Fruit fly (Drosophila melanogaster): ENCODE measurements around the gene hb.
A peak's percentile ranks its signal among the peaks of the same experiment; 100 is the strongest.

Gene hb

DNA sequence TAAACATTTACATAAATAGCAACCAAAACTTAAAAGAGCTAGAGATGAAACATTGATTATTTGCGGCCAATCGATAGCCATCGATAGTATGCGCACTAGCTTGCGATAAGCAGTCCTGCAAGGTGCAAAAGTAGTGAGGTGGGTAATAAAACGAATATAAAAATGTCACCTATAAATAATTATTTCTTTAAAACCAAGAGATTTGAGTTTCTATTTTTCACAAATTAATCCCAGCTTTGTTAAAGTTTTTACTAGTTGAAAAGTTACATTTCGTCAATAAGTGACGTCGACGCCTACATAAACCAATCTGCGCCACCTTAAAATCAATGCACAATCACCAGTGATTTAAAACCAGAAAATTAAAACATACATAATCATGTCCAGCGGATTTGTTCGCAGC, 46.9 kb downstream of the hb start, which contains the start of the genes Mkk4 and SLIRP2 (continued):
- TF ChIP-seq MBD-R2 (GFP tag; IDR thresholded peaks at IDR 0.05) (peak; percentile 100), mam (GFP tag; optimal IDR thresholded peaks at IDR 0.05) (peak; percentile 99), Deaf1 (tag; optimal IDR thresholded peaks at IDR 0.05) (peak; percentile 87), Nf-YA (GFP tag; IDR thresholded peaks at IDR 0.05) (peak; percentile 97), CG8944 (GFP tag; optimal IDR thresholded peaks at IDR 0.05) (peak; percentile 99), CG11696 (GFP tag; IDR thresholded peaks at IDR 0.05) (peak; percentile 96), gem (tag; optimal IDR thresholded peaks at IDR 0.05) (peak; percentile 100), danr (GFP tag; IDR thresholded peaks at IDR 0.05) (peak; percentile 97), Taf1 (GFP tag; IDR thresholded peaks at IDR 0.05) (peak; percentile 98), CG14014 (GFP tag; IDR thresholded peaks at IDR 0.05) (peak; percentile 99), CG15269 (tag; optimal IDR thresholded peaks at IDR 0.05) (peak; percentile 99), Nf-YC (tag; optimal IDR thresholded peaks at IDR 0.05) (peak; percentile 91), chm (GFP tag; IDR thresholded peaks at IDR 0.05) (peak; percentile 99), CG31365 (tag; optimal IDR thresholded peaks at IDR 0.05) (peak; percentile 89), CG3065 (GFP tag; optimal IDR thresholded peaks at IDR 0.05) (peak; percentile 98), bigmax (GFP tag; optimal IDR thresholded peaks at IDR 0.05) (peak; percentile 72), p53 (GFP tag; optimal IDR thresholded peaks at IDR 0.05) (peak; percentile 97), Drgx (GFP tag; IDR thresholded peaks at IDR 0.05) (peak; percentile 98), CG10274 (GFP tag; optimal IDR thresholded peaks at IDR 0.05) (peak; percentile 92), kay (GFP tag; optimal IDR thresholded peaks at IDR 0.05) (peak; percentile 98), Bgb (GFP tag; IDR thresholded peaks at IDR 0.05; ENCODE audit: partially characterized antibody) (peak; percentile 86), Adf1 (GFP tag; IDR thresholded peaks at IDR 0.05) (peak; percentile 89), Scr (GFP tag; IDR thresholded peaks at IDR 0.05; ENCODE audit: partially characterized antibody) (peak; percentile 87), CG3281 (GFP tag; optimal IDR thresholded peaks at IDR 0.05) (peak; percentile 99), sqz (GFP tag; optimal IDR thresholded peaks at IDR 0.05) (peak; percentile 96), ftz-f1 (GFP tag; optimal IDR thresholded peaks at IDR 0.05) (peak; percentile 84), lilli (GFP tag; optimal IDR thresholded peaks at IDR 0.05) (peak; percentile 100), CG7372 (GFP tag; IDR thresholded peaks at IDR 0.05) (peak; percentile 99), CG12299 (tag; optimal IDR thresholded peaks at IDR 0.05) (peak; percentile 98), z (GFP tag; IDR thresholded peaks at IDR 0.05) (peak; percentile 78; the same call in 2 of the 3 replicates), klu (GFP tag; IDR thresholded peaks at IDR 0.05) (peak; percentile 98), PHDP (tag; optimal IDR thresholded peaks at IDR 0.05) (peak; percentile 99), CG31441 (GFP tag; IDR thresholded peaks at IDR 0.05) (peak; percentile 99), BtbVII (GFP tag; optimal IDR thresholded peaks at IDR 0.05) (peak; percentile 98), otp (GFP tag; IDR thresholded peaks at IDR 0.05) (peak; percentile 99), CG1792 (GFP tag; optimal IDR thresholded peaks at IDR 0.05) (peak; percentile 97), Sry-δ (GFP tag; optimal IDR thresholded peaks at IDR 0.05) (peak; percentile 99), cato (GFP tag; optimal IDR thresholded peaks at IDR 0.05; ENCODE audit: borderline replicate concordance) (peak; percentile 99), Pdp1 (GFP tag; optimal IDR thresholded peaks at IDR 0.05) (peak; percentile 99), CG2120 (GFP tag; optimal IDR thresholded peaks at IDR 0.05) (peak; percentile 99), Ets97D (GFP tag; optimal IDR thresholded peaks at IDR 0.05) (peak; percentile 95), ham (GFP tag; IDR thresholded peaks at IDR 0.05) (peak; percentile 97), HLH3B (GFP tag; IDR thresholded peaks at IDR 0.05) (peak; percentile 99), CG32767 (GFP tag; IDR thresholded peaks at IDR 0.05) (peak; percentile 99), Dad (GFP tag; optimal IDR thresholded peaks at IDR 0.05) (peak; percentile 99), Chrac-16 (GFP tag; optimal IDR thresholded peaks at IDR 0.05) (peak; percentile 99), HLHmδ (GFP tag; optimal IDR thresholded peaks at IDR 0.05) (peak; percentile 10), bowl (GFP tag; IDR thresholded peaks at IDR 0.05) (peak; percentile 97), Hr78 (GFP tag; optimal IDR thresholded peaks at IDR 0.05) (peak in 1 of 2 experiments; percentile 92), Lpt (GFP tag; optimal IDR thresholded peaks at IDR 0.05) (no peak), slp2 (GFP tag; optimal IDR thresholded peaks at IDR 0.05) (peak; percentile 99), Hand (GFP tag; optimal IDR thresholded peaks at IDR 0.05) (peak; percentile 95)

Measured in whole organism, embryonic.